Worm (Caenorhabditis elegans) whole organism, early embryonic: ENCODE results near the gene nhr-260.

ENCODE experiments used
- F13C5.2 ChIP-seq: sonication (generic microtip); optimal IDR thresholded peaks from 2 replicates; lab custom pipeline; 2017; ENCODE audit warnings: mild to moderate bottlenecking, missing genetic modification characterization, inconsistent platforms, missing compliant biosample characterization
- aly-1 ChIP-seq: sonication (generic microtip); optimal IDR thresholded peaks from 2 replicates; lab custom pipeline; 2016; ENCODE audit warnings: missing genetic modification characterization, missing compliant biosample characterization
- ama-1 ChIP-seq: fragments of 150-350 bp; optimal IDR thresholded peaks from 2 replicates; lab custom pipeline; 2014
- ets-7 ChIP-seq: sonication (generic microtip); optimal IDR thresholded peaks from 2 replicates; lab custom pipeline; 2016; ENCODE audit warnings: missing genotype, missing genetic modification characterization, missing compliant biosample characterization
- flt-1 ChIP-seq: fragments of 200-800 bp; sonication (Bioruptor generic); IDR thresholded peaks from 2 replicates; pipeline ENCODE4 v1.3.6; 2022; ENCODE audit warnings: missing genetic modification characterization, missing compliant biosample characterization
- hmg-4 ChIP-seq: fragments of 200-800 bp; sonication (Bioruptor generic); optimal IDR thresholded peaks from 2 replicates; lab custom pipeline; 2018; ENCODE audit warnings: mild to moderate bottlenecking, missing genetic modification characterization, missing compliant biosample characterization
- hnd-1 ChIP-seq: sonication (generic microtip); optimal IDR thresholded peaks from 2 replicates; lab custom pipeline; 2016; ENCODE audit warnings: missing genetic modification characterization, missing compliant biosample characterization
- tbx-11 ChIP-seq: fragments of 200-800 bp; sonication (Bioruptor generic); IDR thresholded peaks from 2 replicates; pipeline ENCODE4 v1.3.6; 2022; ENCODE audit warnings: missing genetic modification characterization, missing compliant biosample characterization
- tra-4 ChIP-seq: sonication (generic microtip); optimal IDR thresholded peaks from 2 replicates; lab custom pipeline; 2017; ENCODE audit warnings: missing genetic modification characterization, missing compliant biosample characterization

DNA sequence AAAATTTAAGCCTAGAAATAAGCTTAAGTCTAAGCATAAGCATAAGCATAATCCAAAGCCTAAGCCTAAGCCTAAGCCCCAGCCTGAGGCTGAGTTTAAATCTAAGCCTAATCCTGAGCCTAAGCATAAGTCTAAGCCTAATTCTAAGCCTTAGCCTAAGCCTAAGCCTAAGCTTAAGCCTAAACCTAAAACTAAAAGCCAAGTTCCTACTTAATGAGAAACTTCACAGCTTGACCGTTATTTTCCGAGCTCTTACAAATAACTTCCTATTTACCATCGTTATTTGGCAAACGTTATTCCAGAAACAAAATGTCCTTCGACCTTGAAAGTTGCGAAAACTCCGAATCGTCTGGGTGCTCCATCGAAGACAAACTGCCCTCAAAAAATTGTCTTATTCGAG is 29.7 kb downstream of the nhr-260 start, which contains the start of gene C38C3.4:
- no peak for TF ChIP-seq flt-1 (GFP tag; lab: Robert Waterston, UW)
- TF ChIP-seq F13C5.2 (tag; lab: Kevin White, UChicago): no peak
- TF ChIP-seq ama-1 (lab: Kevin White, UChicago): no peak
- TF ChIP-seq hnd-1 (tag; lab: Kevin White, UChicago): no peak
- no peak for TF ChIP-seq ets-7
- no peak for TF ChIP-seq hmg-4
- TF ChIP-seq tbx-11 (GFP tag; lab: Robert Waterston, UW): no peak
- no peak for TF ChIP-seq aly-1 (tag; lab: Kevin White, UChicago)
- no peak for TF ChIP-seq tra-4 (tag; lab: Kevin White, UChicago)
